Worm (Caenorhabditis elegans): Measurements from ENCODE around the gene clec-49.

- TF ChIP-seq unc-39 (tag; optimal IDR thresholded peaks at IDR 0.05) (no peak), snpc-4 (tag; optimal IDR thresholded peaks at IDR 0.05) (no peak), fkh-2 (tag; optimal IDR thresholded peaks at IDR 0.05) (no peak), elt-3 (tag; optimal IDR thresholded peaks at IDR 0.05) (no peak), unc-62 (GFP tag; optimal IDR thresholded peaks at IDR 0.05) (no peak), lin-39 (tag; optimal IDR thresholded peaks at IDR 0.05) (no peak), sea-2 (GFP tag; optimal IDR thresholded peaks at IDR 0.05) (no peak), aly-2 (tag; optimal IDR thresholded peaks at IDR 0.05) (no peak), nhr-43 (tag; optimal IDR thresholded peaks at IDR 0.05; ENCODE audit: poor library complexity, severe bottlenecking) (no peak)
These were observed 7.2 kb downstream of the clec-49 start for ce11 chrV:19743794-19744193.

All from whole organism, L3 larva.